Fruit fly (Drosophila melanogaster) whole organism, embryonic: Measurements from ENCODE around the gene CG43094.

Source experiments
- ATbp ChIP-seq: fragments of 200-800 bp; sonication (Bioruptor generic); optimal IDR thresholded peaks from 2 replicates; lab custom pipeline; 2017; ENCODE audit warnings: missing biosample characterization, mild to moderate bottlenecking, missing genetic modification characterization, missing genetic modification reagents
- Ada2b ChIP-seq: fragments of 200-800 bp; sonication (Bioruptor generic); IDR thresholded peaks from 2 replicates; pipeline ENCODE4 v1.3.6; 2022; ENCODE audit warnings: missing biosample characterization, missing genetic modification characterization
- Aef1 ChIP-seq: fragments of 200-800 bp; sonication (Bioruptor generic); IDR thresholded peaks from 3 replicates; pipeline ENCODE4 v1.3.6; 2022; ENCODE audit warnings: missing biosample characterization, missing genetic modification characterization
- CG10321 ChIP-seq: fragments of 200-800 bp; sonication (Bioruptor generic); IDR thresholded peaks from 2 replicates; pipeline ENCODE4 v1.3.6; 2022; ENCODE audit warnings: missing biosample characterization, missing genetic modification characterization
- CG10979 ChIP-seq: fragments of 200-800 bp; sonication (Bioruptor generic); optimal IDR thresholded peaks from 2 replicates; lab custom pipeline; 2018; ENCODE audit warnings: missing biosample characterization, mild to moderate bottlenecking, missing genetic modification characterization, moderate library complexity
- CG12104 ChIP-seq: fragments of 200-800 bp; sonication (Bioruptor generic); optimal IDR thresholded peaks from 3 replicates; lab custom pipeline; 2016; ENCODE audit warnings: missing biosample characterization, missing genetic modification characterization
- CG13287 ChIP-seq: fragments of 200-800 bp; sonication (Bioruptor generic); IDR thresholded peaks from 2 replicates; pipeline ENCODE4 v1.3.6; 2022; ENCODE audit warnings: missing biosample characterization, missing genetic modification characterization; ENCODE audit not compliant: partially characterized antibody
- CG14441 ChIP-seq: fragments of 200-800 bp; sonication (Bioruptor generic); IDR thresholded peaks from 2 replicates; pipeline ENCODE4 v1.3.6; 2022; ENCODE audit warnings: missing biosample characterization, missing genetic modification characterization
- CG15269 ChIP-seq: fragments of 200-800 bp; sonication (Bioruptor generic); optimal IDR thresholded peaks from 2 replicates; lab custom pipeline; 2018; ENCODE audit warnings: missing biosample characterization, mild to moderate bottlenecking, missing genetic modification characterization, moderate library complexity
- CG15601 ChIP-seq: fragments of 200-800 bp; sonication (Bioruptor generic); optimal IDR thresholded peaks from 3 replicates; lab custom pipeline; 2019; ENCODE audit warnings: missing biosample characterization, mild to moderate bottlenecking, missing genetic modification characterization, moderate library complexity
- CG16779 ChIP-seq: fragments of 200-800 bp; sonication (Bioruptor generic); IDR thresholded peaks from 2 replicates; pipeline ENCODE4 v1.3.6; 2022; ENCODE audit warnings: missing biosample characterization, missing genetic modification characterization
- CG16815 ChIP-seq: fragments of 200-800 bp; sonication (Bioruptor generic); optimal IDR thresholded peaks from 3 replicates; lab custom pipeline; 2017; ENCODE audit warnings: missing biosample characterization, mild to moderate bottlenecking, missing genetic modification characterization
- CG16863 ChIP-seq: fragments of 200-800 bp; sonication (Bioruptor generic); optimal IDR thresholded peaks from 3 replicates; lab custom pipeline; 2016; ENCODE audit warnings: missing biosample characterization, missing genetic modification characterization
- CG17385 ChIP-seq: fragments of 200-800 bp; sonication (Bioruptor generic); optimal IDR thresholded peaks from 3 replicates; lab custom pipeline; 2018; ENCODE audit warnings: missing biosample characterization, mild to moderate bottlenecking, missing genetic modification characterization
- CG2202 ChIP-seq: fragments of 200-800 bp; sonication (Bioruptor generic); optimal IDR thresholded peaks from 2 replicates; lab custom pipeline; 2018; ENCODE audit warnings: missing biosample characterization, mild to moderate bottlenecking, missing genetic modification characterization
- CG30403 ChIP-seq: fragments of 200-800 bp; sonication (Bioruptor generic); optimal IDR thresholded peaks from 3 replicates; lab custom pipeline; 2016; ENCODE audit warnings: missing biosample characterization, missing genetic modification characterization
- CG32772 ChIP-seq: fragments of 200-800 bp; sonication (Bioruptor generic); IDR thresholded peaks from 2 replicates; pipeline ENCODE4 v1.3.6; 2022; ENCODE audit warnings: missing biosample characterization, missing genetic modification characterization
- CG4360 ChIP-seq: fragments of 200-800 bp; sonication (Bioruptor generic); IDR thresholded peaks from 2 replicates; pipeline ENCODE4 v1.3.6; 2022; ENCODE audit warnings: missing biosample characterization, missing genetic modification characterization
- CG43689 ChIP-seq: fragments of 200-800 bp; sonication (Bioruptor generic); IDR thresholded peaks from 2 replicates; pipeline ENCODE4 v1.3.6; 2022; ENCODE audit warnings: missing biosample characterization, missing genetic modification characterization
- CG4707 ChIP-seq: fragments of 200-800 bp; sonication (Bioruptor generic); optimal IDR thresholded peaks from 2 replicates; lab custom pipeline; 2018; ENCODE audit warnings: missing biosample characterization, mild to moderate bottlenecking, missing genetic modification characterization, moderate library complexity
- CG4730 ChIP-seq: fragments of 200-800 bp; sonication (Bioruptor generic); IDR thresholded peaks from 2 replicates; pipeline ENCODE4 v1.3.6; 2022; ENCODE audit warnings: missing biosample characterization, missing genetic modification characterization
- CG9609 ChIP-seq: fragments of 200-800 bp; sonication (Bioruptor generic); optimal IDR thresholded peaks from 3 replicates; lab custom pipeline; 2016; ENCODE audit warnings: missing biosample characterization, missing genetic modification characterization
- CHES-1-like ChIP-seq: fragments of 200-800 bp; sonication (Bioruptor generic); optimal IDR thresholded peaks from 2 replicates; lab custom pipeline; 2016; ENCODE audit warnings: missing biosample characterization, missing genetic modification characterization
- CrebB ChIP-seq: fragments of 200-800 bp; sonication (Bioruptor generic); optimal IDR thresholded peaks from 3 replicates; lab custom pipeline; 2018; ENCODE audit warnings: missing biosample characterization, mild to moderate bottlenecking, missing genetic modification characterization
- E2f1 ChIP-seq: fragments of 200-800 bp; sonication (Bioruptor generic); IDR thresholded peaks from 2 replicates; pipeline ENCODE4 v1.3.6; 2022; ENCODE audit warnings: missing biosample characterization, missing genetic modification characterization
- H2.0 ChIP-seq: fragments of 200-800 bp; sonication (Bioruptor generic); IDR thresholded peaks from 2 replicates; pipeline ENCODE4 v1.3.6; 2022; ENCODE audit warnings: missing biosample characterization, missing genetic modification characterization
- Hand ChIP-seq: fragments of 200-800 bp; sonication (Bioruptor generic); optimal IDR thresholded peaks from 2 replicates; lab custom pipeline; 2017; ENCODE audit warnings: mild to moderate bottlenecking, missing biosample characterization, missing genetic modification reagents, missing genetic modification characterization
- Hmx ChIP-seq: fragments of 200-800 bp; sonication (Bioruptor generic); optimal IDR thresholded peaks from 2 replicates; lab custom pipeline; 2016; ENCODE audit warnings: missing biosample characterization, missing genetic modification characterization
- Hr39 ChIP-seq: fragments of >200 bp; optimal IDR thresholded peaks from 2 replicates; lab custom pipeline; 2017
- Lim3 ChIP-seq: fragments of 200-800 bp; sonication (Bioruptor generic); IDR thresholded peaks from 2 replicates; pipeline ENCODE4 v1.3.6; 2022; ENCODE audit warnings: missing biosample characterization, missing genetic modification characterization
- MBD-R2 ChIP-seq: fragments of 200-800 bp; sonication (Bioruptor generic); IDR thresholded peaks from 2 replicates; pipeline ENCODE4 v1.3.6; 2022; ENCODE audit warnings: missing biosample characterization, missing genetic modification characterization
- Neu2 ChIP-seq: fragments of 200-800 bp; sonication (Bioruptor generic); optimal IDR thresholded peaks from 3 replicates; lab custom pipeline; 2016; ENCODE audit warnings: missing biosample characterization, missing genetic modification characterization, borderline replicate concordance
- Xbp1 ChIP-seq: fragments of 200-800 bp; sonication (Bioruptor generic); optimal IDR thresholded peaks from 3 replicates; lab custom pipeline; 2016; ENCODE audit warnings: missing biosample characterization, mild to moderate bottlenecking, missing genetic modification characterization
- cad ChIP-seq: fragments of >200 bp; optimal IDR thresholded peaks from 2 replicates; lab custom pipeline; 2017; ENCODE audit warnings: missing biosample characterization, missing genetic modification characterization
- cato ChIP-seq: fragments of 200-800 bp; sonication (Bioruptor generic); optimal IDR thresholded peaks from 2 replicates; lab custom pipeline; 2016; ENCODE audit warnings: missing biosample characterization, missing genetic modification characterization, borderline replicate concordance
- chinmo ChIP-seq: fragments of 200-800 bp; sonication (Bioruptor generic); IDR thresholded peaks from 4 replicates; pipeline ENCODE4 v1.3.6; 2022; ENCODE audit warnings: missing biosample characterization, missing genetic modification characterization; ENCODE audit not compliant: partially characterized antibody
- gcm2 ChIP-seq: fragments of 200-800 bp; sonication (Bioruptor generic); optimal IDR thresholded peaks from 2 replicates; lab custom pipeline; 2016; ENCODE audit warnings: missing biosample characterization, missing genetic modification characterization
- gsb ChIP-seq: fragments of 200-800 bp; sonication (Bioruptor generic); IDR thresholded peaks from 2 replicates; pipeline ENCODE4 v1.3.6; 2022; ENCODE audit warnings: missing biosample characterization, missing genetic modification characterization
- insv ChIP-seq, 2 experiments: fragments of 200-800 bp; sonication (Bioruptor generic); optimal IDR thresholded peaks; 3 replicates each; lab custom pipeline; 2016 to 2018; ENCODE audit warnings: missing biosample characterization in 2 of 2, missing genetic modification characterization in 2 of 2
- jumu ChIP-seq: fragments of 200-800 bp; sonication (Bioruptor generic); optimal IDR thresholded peaks from 3 replicates; lab custom pipeline; 2016; ENCODE audit warnings: missing biosample characterization, missing genetic modification characterization
- lab ChIP-seq: fragments of 200-800 bp; sonication (Bioruptor generic); optimal IDR thresholded peaks from 3 replicates; lab custom pipeline; 2017; ENCODE audit warnings: missing biosample characterization, missing genetic modification characterization, mild to moderate bottlenecking, moderate library complexity, missing genetic modification reagents
- mld ChIP-seq: fragments of 200-800 bp; sonication (Bioruptor generic); IDR thresholded peaks from 3 replicates; pipeline ENCODE4 v1.3.6; 2022; ENCODE audit warnings: missing biosample characterization, missing genetic modification characterization; ENCODE audit not compliant: partially characterized antibody
- peb ChIP-seq: fragments of 200-800 bp; sonication (Bioruptor generic); IDR thresholded peaks from 2 replicates; pipeline ENCODE4 v1.3.6; 2022; ENCODE audit warnings: missing biosample characterization, missing genetic modification characterization
- pzg ChIP-seq: fragments of 200-800 bp; sonication (Bioruptor generic); optimal IDR thresholded peaks from 3 replicates; lab custom pipeline; 2018; ENCODE audit warnings: missing biosample characterization, mild to moderate bottlenecking, missing genetic modification characterization, moderate library complexity
- sc ChIP-seq, 3 experiments: fragments of >200 bp in 2 of 3; fragments of 200-800 bp in 1 of 3; sonication (Bioruptor generic) in 1 of 3; optimal IDR thresholded peaks; 2 replicates in 2 of 3; 3 replicates in 1 of 3; lab custom pipeline; 2017; ENCODE audit warnings: mild to moderate bottlenecking in 1 of 3, missing biosample characterization in 1 of 3, missing genetic modification characterization in 1 of 3, missing genetic modification reagents in 1 of 3
- slbo ChIP-seq: fragments of 200-800 bp; sonication (Bioruptor generic); IDR thresholded peaks from 2 replicates; pipeline ENCODE4 v1.3.6; 2022; ENCODE audit warnings: missing biosample characterization, missing genetic modification characterization
- sqz ChIP-seq: fragments of 200-800 bp; sonication (Bioruptor generic); optimal IDR thresholded peaks from 3 replicates; lab custom pipeline; 2018; ENCODE audit warnings: missing biosample characterization, mild to moderate bottlenecking, missing genetic modification characterization
- stwl ChIP-seq: fragments of 200-800 bp; sonication (Bioruptor generic); optimal IDR thresholded peaks from 3 replicates; lab custom pipeline; 2018; ENCODE audit warnings: missing biosample characterization, mild to moderate bottlenecking, missing genetic modification characterization, moderate library complexity
- vfl ChIP-seq: fragments of 200-800 bp; sonication (Bioruptor generic); optimal IDR thresholded peaks from 2 replicates; lab custom pipeline; 2016; ENCODE audit warnings: missing biosample characterization, missing genetic modification characterization
- vnd ChIP-seq: fragments of 200-800 bp; sonication (Bioruptor generic); IDR thresholded peaks from 3 replicates; pipeline ENCODE4 v1.3.6; 2022; ENCODE audit warnings: missing biosample characterization, missing genetic modification characterization; ENCODE audit not compliant: partially characterized antibody

Gene CG43094

dm6 chr3R:22726031-22726770 lies 44.6 kb downstream of the CG43094 start, which contains the start of gene RNF220 (continued):
- TF ChIP-seq CG4730 (no peak), CG10979 (tag; lab: Kevin White, UChicago) (no peak), CG16779 (GFP tag; lab: Robert Waterston, UW) (no peak), pzg (GFP tag; lab: Kevin White, UChicago) (peak; percentile 51), jumu (GFP tag; lab: Kevin White, UChicago) (no peak), CG43689 (GFP tag; lab: Robert Waterston, UW) (no peak), CG15601 (tag; lab: Kevin White, UChicago) (no peak), CG32772 (GFP tag; lab: Robert Waterston, UW) (no peak), CG15269 (tag; lab: Kevin White, UChicago) (peak; percentile 4), vfl (GFP tag; lab: Kevin White, UChicago) (no peak), Ada2b (GFP tag; lab: Robert Waterston, UW) (no peak), lab (no peak), gcm2 (no peak), Hmx (GFP tag; lab: Kevin White, UChicago) (no peak), CG14441 (GFP tag; lab: Robert Waterston, UW) (0 out of 2 replicates have a peak, but pooled peaks have one; percentile 4), CG9609 (no peak), CG4360 (no peak), cad (GFP tag; lab: Kevin White, UChicago) (no peak), gsb (GFP tag; lab: Robert Waterston, UW) (no peak), CG16815 (GFP tag; lab: Kevin White, UChicago) (no peak), slbo (GFP tag; lab: Robert Waterston, UW) (peak; percentile 38), CG16863 (GFP tag; lab: Kevin White, UChicago) (no peak), MBD-R2 (GFP tag; lab: Robert Waterston, UW) (peak; percentile 45), CG4707 (GFP tag; lab: Kevin White, UChicago) (no peak), Neu2 (GFP tag; lab: Kevin White, UChicago) (no peak), insv (GFP tag; optimal IDR thresholded peaks at IDR 0.05; lab: Kevin White, UChicago) (no peak), Xbp1 (GFP tag; lab: Kevin White, UChicago) (peak; percentile 30), E2f1 (GFP tag; lab: Robert Waterston, UW) (no peak), CrebB (no peak), Hand (GFP tag; lab: Kevin White, UChicago) (no peak), sqz (no peak), mld (GFP tag; lab: Robert Waterston, UW) (peak; percentile 58; the same call in 1 of the 3 replicates), CG10321 (GFP tag; lab: Robert Waterston, UW) (no peak), stwl (tag; lab: Kevin White, UChicago) (no peak), ATbp (GFP tag; lab: Kevin White, UChicago) (no peak), Lim3 (GFP tag; lab: Robert Waterston, UW) (no peak), CHES-1-like (GFP tag; lab: Kevin White, UChicago) (no peak), CG2202 (tag; lab: Kevin White, UChicago) (no peak), CG17385 (peak; percentile 12), CG13287 (GFP tag; lab: Robert Waterston, UW) (peak; percentile 70), cato (no peak), sc (optimal IDR thresholded peaks at IDR 0.05; lab: Kevin White, UChicago) (no peak), sc (GFP tag; optimal IDR thresholded peaks at IDR 0.05; lab: Kevin White, UChicago) (no peak), CG30403 (GFP tag; lab: Kevin White, UChicago) (peak; percentile 54), Hr39 (no peak), H2.0 (GFP tag; lab: Robert Waterston, UW) (no peak), chinmo (peak; percentile 16; the same call in 1 of the 4 replicates), Aef1 (GFP tag; lab: Robert Waterston, UW) (no peak), CG12104 (GFP tag; lab: Kevin White, UChicago) (no peak), vnd (GFP tag; lab: Robert Waterston, UW) (peak; percentile 11), peb (no peak)
